Fruit fly (Drosophila melanogaster): ENCODE results near the gene CG9951.

dm6 chr3L:16878830-16879536 is 16.0 kb downstream of the CG9951 start:
- TF ChIP-seq CTCF (optimal IDR thresholded peaks at IDR 0.05) (no peak), CG8478 (optimal IDR thresholded peaks at IDR 0.05) (no peak)
